Fruit fly (Drosophila melanogaster): ENCODE results near the gene CG17746.

The CG17746 gene

DNA sequence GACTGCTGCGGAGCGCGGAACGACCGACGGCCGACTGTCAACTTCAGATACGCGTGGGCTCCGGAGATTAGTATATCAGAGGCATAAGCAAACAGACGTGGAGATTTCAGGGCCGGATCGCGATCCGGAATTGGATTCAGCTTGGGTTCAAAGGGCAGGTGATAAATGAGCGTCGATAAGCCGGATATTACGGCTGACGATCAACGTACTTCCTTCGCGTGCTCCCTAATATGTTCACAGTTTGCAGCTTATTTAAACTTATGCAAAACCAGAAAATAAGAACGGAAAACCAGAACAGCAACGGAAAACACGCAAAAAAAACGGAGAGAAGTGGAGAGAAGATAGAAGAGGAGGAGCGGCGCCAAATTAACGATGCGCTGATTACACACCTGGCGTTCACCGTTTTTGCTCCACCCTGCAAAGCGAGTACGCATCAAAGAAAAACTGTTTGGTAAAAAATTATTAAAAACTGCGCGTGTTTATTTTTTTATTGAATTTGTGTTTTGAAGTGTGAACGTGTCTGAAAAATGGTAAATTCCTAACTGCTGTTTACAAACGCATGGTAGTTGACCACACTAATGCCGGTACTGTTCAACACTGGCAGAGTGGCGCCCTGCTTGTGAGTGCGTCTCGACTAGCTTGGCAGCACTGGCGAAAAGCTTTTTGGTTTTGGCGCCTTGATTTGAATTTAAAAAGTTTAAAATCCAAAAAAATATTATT, at the start of gene CG17746 (continued):
- TF ChIP-seq Six4 (GFP tag; optimal IDR thresholded peaks at IDR 0.05), result no peak
- no peak for TF ChIP-seq CG1233 (GFP tag; optimal IDR thresholded peaks at IDR 0.05)
- peak; percentile 50 for TF ChIP-seq Scr (GFP tag; IDR thresholded peaks at IDR 0.05; ENCODE audit: partially characterized antibody)
- no peak for TF ChIP-seq z (GFP tag; IDR thresholded peaks at IDR 0.05)
- TF ChIP-seq pho (GFP tag; optimal IDR thresholded peaks at IDR 0.05), result peak; percentile 70
- peak; percentile 1 for TF ChIP-seq CG3995 (GFP tag; optimal IDR thresholded peaks at IDR 0.05)
- TF ChIP-seq Dip2 (GFP tag; IDR thresholded peaks at IDR 0.05), result no peak
- peak; percentile 56 for TF ChIP-seq Side (GFP tag; optimal IDR thresholded peaks at IDR 0.05)
- no peak for TF ChIP-seq CG8478 (optimal IDR thresholded peaks at IDR 0.05)
- no peak for TF ChIP-seq cad (GFP tag; optimal IDR thresholded peaks at IDR 0.05)
- no peak for TF ChIP-seq gt (GFP tag; IDR thresholded peaks at IDR 0.05)
- TF ChIP-seq HLH54F (GFP tag; optimal IDR thresholded peaks at IDR 0.05), result peak; percentile 32
- TF ChIP-seq pnt (GFP tag; optimal IDR thresholded peaks at IDR 0.05), result peak; percentile 2
- TF ChIP-seq Hand (GFP tag; optimal IDR thresholded peaks at IDR 0.05), result no peak
- TF ChIP-seq CG18764 (GFP tag; optimal IDR thresholded peaks at IDR 0.05), result no peak
- TF ChIP-seq Gsc (GFP tag; IDR thresholded peaks at IDR 0.05), result no peak
- peak; percentile 27 for TF ChIP-seq CG7786 (GFP tag; optimal IDR thresholded peaks at IDR 0.05)
- TF ChIP-seq CG10979 (tag; optimal IDR thresholded peaks at IDR 0.05), result no peak
- no peak for TF ChIP-seq tll (GFP tag; optimal IDR thresholded peaks at IDR 0.05)
- TF ChIP-seq Eip74EF (GFP tag; optimal IDR thresholded peaks at IDR 0.05), result no peak
- no peak for TF ChIP-seq sr (GFP tag; IDR thresholded peaks at IDR 0.05)
- no peak for TF ChIP-seq Tbp (GFP tag; optimal IDR thresholded peaks at IDR 0.05)
- TF ChIP-seq CG17359 (tag; optimal IDR thresholded peaks at IDR 0.05), result peak; percentile 21
- no peak for TF ChIP-seq CG12071 (GFP tag; optimal IDR thresholded peaks at IDR 0.05)
- TF ChIP-seq tna (GFP tag; IDR thresholded peaks at IDR 0.05; ENCODE audit: partially characterized antibody), result no peak
- peak; percentile 53 for TF ChIP-seq CG34376 (GFP tag; optimal IDR thresholded peaks at IDR 0.05)
- TF ChIP-seq tx (GFP tag; optimal IDR thresholded peaks at IDR 0.05), result peak; percentile 48
- TF ChIP-seq HmgZ (tag; optimal IDR thresholded peaks at IDR 0.05), result peak; percentile 81
- no peak for TF ChIP-seq bigmax (GFP tag; optimal IDR thresholded peaks at IDR 0.05)
- no peak for TF ChIP-seq CG31388 (GFP tag; optimal IDR thresholded peaks at IDR 0.05)
- no peak for TF ChIP-seq HLH3B (GFP tag; IDR thresholded peaks at IDR 0.05)
- TF ChIP-seq so (GFP tag; IDR thresholded peaks at IDR 0.05), result no peak
- TF ChIP-seq CG7745 (tag; optimal IDR thresholded peaks at IDR 0.05), result no peak
- TF ChIP-seq Dad (GFP tag; optimal IDR thresholded peaks at IDR 0.05), result peak; percentile 41
- peak; percentile 79 for TF ChIP-seq Myb (GFP tag; optimal IDR thresholded peaks at IDR 0.05)
- TF ChIP-seq her (GFP tag; optimal IDR thresholded peaks at IDR 0.05), result peak; percentile 53
- TF ChIP-seq zf30C (GFP tag; optimal IDR thresholded peaks at IDR 0.05), result no peak
- no peak for TF ChIP-seq CG15011 (GFP tag; optimal IDR thresholded peaks at IDR 0.05)
- peak; percentile 82 for TF ChIP-seq gro (GFP tag; optimal IDR thresholded peaks at IDR 0.05)
- TF ChIP-seq pb (GFP tag; optimal IDR thresholded peaks at IDR 0.05), result peak; percentile 14
- TF ChIP-seq CG16815 (GFP tag; optimal IDR thresholded peaks at IDR 0.05), result no peak
- peak; percentile 53 for TF ChIP-seq CG15601 (tag; optimal IDR thresholded peaks at IDR 0.05)
- no peak for TF ChIP-seq CG12236 (GFP tag; optimal IDR thresholded peaks at IDR 0.05)
- no peak for TF ChIP-seq bsh (GFP tag; optimal IDR thresholded peaks at IDR 0.05)
- no peak for TF ChIP-seq CG2202 (tag; optimal IDR thresholded peaks at IDR 0.05)
- no peak for TF ChIP-seq al (GFP tag; IDR thresholded peaks at IDR 0.05)
- TF ChIP-seq ems (GFP tag; optimal IDR thresholded peaks at IDR 0.05), result peak; percentile 48
- peak in 1 of 2 experiments; percentile 66 for TF ChIP-seq Hr78 (GFP tag; optimal IDR thresholded peaks at IDR 0.05)
- no peak for TF ChIP-seq abd-A (tag; optimal IDR thresholded peaks at IDR 0.05)
- peak; percentile 46 for TF ChIP-seq CG8290 (GFP tag; optimal IDR thresholded peaks at IDR 0.05)
- TF ChIP-seq CG8290 (tag; optimal IDR thresholded peaks at IDR 0.05), result no peak

All from whole organism, embryonic.